Worm (Caenorhabditis elegans): Measurements from ENCODE around the gene F58B4.3.

DNA sequence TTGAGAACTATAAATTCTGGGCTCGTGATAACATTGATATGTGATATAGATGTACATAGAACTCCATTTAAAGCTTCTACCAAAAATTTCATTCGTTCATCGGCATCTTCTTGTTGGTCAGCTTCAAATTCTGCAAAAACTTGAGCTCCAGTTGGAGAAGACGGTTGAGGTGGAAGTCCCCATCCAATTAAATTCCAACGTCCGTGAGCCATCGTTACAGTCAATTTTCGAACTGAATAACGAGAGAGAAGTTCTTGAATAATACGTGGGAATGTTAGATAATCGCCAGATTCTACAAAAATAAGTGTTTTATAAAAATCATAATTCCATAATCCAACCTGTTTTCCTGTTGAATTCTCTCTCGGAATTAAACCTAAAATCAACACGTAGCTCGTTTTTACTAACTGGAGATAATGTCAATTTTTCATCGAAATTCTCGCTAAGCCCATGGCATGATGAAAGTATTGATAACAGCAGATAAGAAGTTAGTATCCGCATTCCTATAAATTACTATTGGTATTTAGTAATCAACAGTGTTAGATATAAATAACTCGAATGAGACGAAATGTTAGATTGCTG, 28.8 kb downstream of the F58B4.3 start, which contains the start of gene pigt-1:
- TF ChIP-seq ztf-11 (tag; optimal IDR thresholded peaks at IDR 0.05): no peak
- no peak for TF ChIP-seq nhr-12 (tag; optimal IDR thresholded peaks at IDR 0.05)
- no peak for TF ChIP-seq ceh-43 (GFP tag; optimal IDR thresholded peaks at IDR 0.05)
- no peak for TF ChIP-seq ceh-83 (GFP tag; optimal IDR thresholded peaks at IDR 0.05)
